Comparison of ENCODE assay signal across 3 fruit fly cellular contexts in genomic region chrX:498434-498833, dm6.
TF ChIP-seq lines count a peak whose summit lies in the region.

No protein-coding gene starts in this region.

- TF ChIP-seq CTCF in whole organism, embryonic (GFP tag; optimal IDR thresholded peaks at IDR 0.05; lab: Kevin White, UChicago) = no peak

TF ChIP-seq in whole organism, adult, 20 proteins besides CTCF, POLR2A, EP300 and RAD21:
- TF ChIP-seq pad (GFP tag; optimal IDR thresholded peaks at IDR 0.05; lab: Kevin White, UChicago) (peak; percentile 1), CG7101 (tag; optimal IDR thresholded peaks at IDR 0.05; lab: Kevin White, UChicago) (peak; percentile 43), ovo (GFP tag; optimal IDR thresholded peaks at IDR 0.05; lab: Kevin White, UChicago) (no peak), CG12768 (GFP tag; optimal IDR thresholded peaks at IDR 0.05; lab: Kevin White, UChicago) (no peak), CG5204 (GFP tag; optimal IDR thresholded peaks at IDR 0.05; lab: Kevin White, UChicago) (no peak)
TF ChIP-seq in whole organism, adult: peak in this region for 2.

TF ChIP-seq in whole organism, embryonic, 481 proteins besides CTCF, POLR2A, EP300 and RAD21:
- peak; percentile 94 for TF ChIP-seq CG5180 (GFP tag; optimal IDR thresholded peaks at IDR 0.05; lab: Kevin White, UChicago)
- TF ChIP-seq ci (GFP tag; IDR thresholded peaks at IDR 0.05; lab: Robert Waterston, UW) = 0 out of 3 replicates have a peak, but pooled peaks have one; percentile 24
- no peak for TF ChIP-seq Trl (optimal IDR thresholded peaks at IDR 0.05; lab: Kevin White, UChicago)
- no peak for TF ChIP-seq Trl (GFP tag; optimal IDR thresholded peaks at IDR 0.05; lab: Kevin White, UChicago)
- TF ChIP-seq Med (GFP tag; lab: Kevin White, UChicago) = peak; percentile 67

TF ChIP-seq in whole organism, pupa, 21 proteins besides CTCF, POLR2A, EP300 and RAD21:
- TF ChIP-seq CG8159 (tag; optimal IDR thresholded peaks at IDR 0.05; lab: Kevin White, UChicago) (no peak), fd96Ca (GFP tag; IDR thresholded peaks at IDR 0.05; lab: Robert Waterston, UW) (0 out of 3 replicates have a peak, but pooled peaks have one; percentile 18), CG4496 (GFP tag; IDR thresholded peaks at IDR 0.05; lab: Robert Waterston, UW) (0 out of 3 replicates have a peak, but pooled peaks have one; percentile 21), D1 (tag; optimal IDR thresholded peaks at IDR 0.05; lab: Kevin White, UChicago) (no peak), rn (GFP tag; IDR thresholded peaks at IDR 0.05; lab: Robert Waterston, UW) (no peak), CG8301 (tag; optimal IDR thresholded peaks at IDR 0.05; lab: Kevin White, UChicago) (no peak), Pif1B (GFP tag; optimal IDR thresholded peaks at IDR 0.05; lab: Kevin White, UChicago) (no peak), Snoo (tag; optimal IDR thresholded peaks at IDR 0.05; lab: Kevin White, UChicago) (no peak)
